Fruit fly (Drosophila melanogaster) whole organism: ENCODE measurements around the gene ase.

ENCODE experiments used
- CG8478 ChIP-seq: fragments of >200 bp; optimal IDR thresholded peaks from 2 replicates; lab custom pipeline; 2018; ENCODE audit warnings: inconsistent platforms
- Dll ChIP-seq: fragments of >200 bp; optimal IDR thresholded peaks from 2 replicates; lab custom pipeline; 2017
- EcR ChIP-seq, 2 experiments: fragments of >200 bp; optimal IDR thresholded peaks; 2 replicates each; lab custom pipeline; 2017; ENCODE audit warnings: missing biosample characterization in 2 of 2, missing genetic modification characterization in 2 of 2, missing genetic modification reagents in 2 of 2
- psq ChIP-seq: fragments of >200 bp; optimal IDR thresholded peaks from 2 replicates; lab custom pipeline; 2017
- usp ChIP-seq: fragments of >200 bp; optimal IDR thresholded peaks from 2 replicates; lab custom pipeline; 2017; ENCODE audit warnings: missing biosample characterization, missing genetic modification characterization, mixed read lengths

dm6 chrX:456959-457358 lies 3.6 kb upstream of the ase start:
- TF ChIP-seq usp (no peak), Dll (lab: Kevin White, UChicago) (no peak), psq (lab: Kevin White, UChicago) (no peak), CG8478 (lab: Kevin White, UChicago) (no peak), EcR (GFP tag; optimal IDR thresholded peaks at IDR 0.05; lab: Kevin White, UChicago) (no peak)
